Fruit fly (Drosophila melanogaster) whole organism, embryonic: ENCODE results near the gene smg.

Experiments
- B-H1 ChIP-seq: fragments of 200-800 bp; sonication (Bioruptor generic); IDR thresholded peaks from 3 replicates; pipeline ENCODE4 v1.3.6; 2022; ENCODE audit warnings: missing biosample characterization, missing genetic modification characterization
- BEAF-32 ChIP-seq: fragments of 200-800 bp; sonication (Bioruptor generic); optimal IDR thresholded peaks from 3 replicates; lab custom pipeline; 2017; ENCODE audit warnings: missing biosample characterization, missing genetic modification characterization, mild to moderate bottlenecking, moderate library complexity, missing genetic modification reagents
- CG10147 ChIP-seq: fragments of 200-800 bp; sonication (Bioruptor generic); optimal IDR thresholded peaks from 2 replicates; lab custom pipeline; 2019; ENCODE audit warnings: missing biosample characterization, mild to moderate bottlenecking, missing genetic modification characterization, moderate library complexity
- CG11093 ChIP-seq: fragments of 200-800 bp; sonication (Bioruptor generic); IDR thresholded peaks from 3 replicates; pipeline ENCODE4 v1.3.6; 2022; ENCODE audit warnings: missing biosample characterization, missing genetic modification characterization
- CG11456 ChIP-seq: fragments of 200-800 bp; sonication (Bioruptor generic); IDR thresholded peaks from 3 replicates; pipeline ENCODE4 v1.3.6; 2022; ENCODE audit warnings: missing biosample characterization, missing genetic modification characterization
- CG13287 ChIP-seq: fragments of 200-800 bp; sonication (Bioruptor generic); IDR thresholded peaks from 2 replicates; pipeline ENCODE4 v1.3.6; 2022; ENCODE audit warnings: missing biosample characterization, missing genetic modification characterization; ENCODE audit not compliant: partially characterized antibody
- CG15011 ChIP-seq: fragments of 200-800 bp; sonication (Bioruptor generic); optimal IDR thresholded peaks from 3 replicates; lab custom pipeline; 2018; ENCODE audit warnings: missing biosample characterization, mild to moderate bottlenecking, missing genetic modification characterization
- CG1602 ChIP-seq: fragments of 200-800 bp; sonication (Bioruptor generic); optimal IDR thresholded peaks from 3 replicates; lab custom pipeline; 2016; ENCODE audit warnings: missing biosample characterization, missing genetic modification characterization
- CG16779 ChIP-seq: fragments of 200-800 bp; sonication (Bioruptor generic); IDR thresholded peaks from 2 replicates; pipeline ENCODE4 v1.3.6; 2022; ENCODE audit warnings: missing biosample characterization, missing genetic modification characterization
- CG16863 ChIP-seq: fragments of 200-800 bp; sonication (Bioruptor generic); optimal IDR thresholded peaks from 3 replicates; lab custom pipeline; 2016; ENCODE audit warnings: missing biosample characterization, missing genetic modification characterization
- CG1792 ChIP-seq: fragments of 200-800 bp; sonication (Bioruptor generic); optimal IDR thresholded peaks from 2 replicates; lab custom pipeline; 2016; ENCODE audit warnings: missing biosample characterization, missing genetic modification characterization
- CG2712 ChIP-seq: fragments of 200-800 bp; optimal IDR thresholded peaks from 3 replicates; lab custom pipeline; 2019; ENCODE audit warnings: missing biosample characterization, mild to moderate bottlenecking, missing genetic modification characterization, moderate library complexity
- CG2889 ChIP-seq: fragments of 200-800 bp; sonication (Bioruptor generic); IDR thresholded peaks from 3 replicates; pipeline ENCODE4 v1.3.6; 2022; ENCODE audit warnings: missing biosample characterization, missing genetic modification characterization
- CG4707 ChIP-seq: fragments of 200-800 bp; sonication (Bioruptor generic); optimal IDR thresholded peaks from 2 replicates; lab custom pipeline; 2018; ENCODE audit warnings: missing biosample characterization, mild to moderate bottlenecking, missing genetic modification characterization, moderate library complexity
- CG6854 ChIP-seq: fragments of 200-800 bp; sonication (Bioruptor generic); optimal IDR thresholded peaks from 3 replicates; lab custom pipeline; 2017; ENCODE audit warnings: missing biosample characterization, mild to moderate bottlenecking, missing genetic modification characterization
- CG7271 ChIP-seq: fragments of 200-800 bp; sonication (Bioruptor generic); optimal IDR thresholded peaks from 2 replicates; lab custom pipeline; 2018; ENCODE audit warnings: missing biosample characterization, mild to moderate bottlenecking, missing genetic modification characterization, moderate library complexity
- CG7963 ChIP-seq: fragments of 200-800 bp; sonication (Bioruptor generic); IDR thresholded peaks from 3 replicates; pipeline ENCODE4 v1.3.6; 2022; ENCODE audit warnings: missing biosample characterization, missing genetic modification characterization; ENCODE audit not compliant: partially characterized antibody
- CG8478 ChIP-seq: fragments of >200 bp; optimal IDR thresholded peaks from 2 replicates; lab custom pipeline; 2018
- CG9932 ChIP-seq: fragments of 200-800 bp; sonication (Bioruptor generic); IDR thresholded peaks from 2 replicates; pipeline ENCODE4 v1.3.6; 2022; ENCODE audit warnings: missing biosample characterization, missing genetic modification characterization
- Chrac-16 ChIP-seq: fragments of 200-800 bp; sonication (Bioruptor generic); optimal IDR thresholded peaks from 3 replicates; lab custom pipeline; 2016; ENCODE audit warnings: missing biosample characterization, missing genetic modification characterization
- Dbx ChIP-seq: fragments of 200-800 bp; sonication (Bioruptor generic); IDR thresholded peaks from 3 replicates; pipeline ENCODE4 v1.3.6; 2022; ENCODE audit warnings: missing biosample characterization, missing genetic modification characterization
- Doc3 ChIP-seq: fragments of 200-800 bp; sonication (Bioruptor generic); IDR thresholded peaks from 3 replicates; pipeline ENCODE4 v1.3.6; 2022; ENCODE audit warnings: missing biosample characterization, missing genetic modification characterization; ENCODE audit not compliant: partially characterized antibody
- Dp ChIP-seq: fragments of 200-800 bp; sonication (Bioruptor generic); optimal IDR thresholded peaks from 2 replicates; lab custom pipeline; 2018; ENCODE audit warnings: missing biosample characterization, mild to moderate bottlenecking, missing genetic modification characterization, moderate library complexity
- Dref ChIP-seq: fragments of 200-800 bp; sonication (Bioruptor generic); IDR thresholded peaks from 2 replicates; pipeline ENCODE4 v1.3.6; 2022; ENCODE audit warnings: missing biosample characterization, missing genetic modification characterization
- Drgx ChIP-seq: fragments of 200-800 bp; sonication (Bioruptor generic); IDR thresholded peaks from 2 replicates; pipeline ENCODE4 v1.3.6; 2022; ENCODE audit warnings: missing biosample characterization, missing genetic modification characterization
- Mes4 ChIP-seq: fragments of 200-800 bp; sonication (Bioruptor generic); optimal IDR thresholded peaks from 2 replicates; lab custom pipeline; 2016; ENCODE audit warnings: missing biosample characterization, missing genetic modification characterization
- Pdp1 ChIP-seq, 2 experiments: fragments of 200-800 bp; sonication (Bioruptor generic); optimal IDR thresholded peaks; 3 replicates each; lab custom pipeline; 2016; ENCODE audit warnings: missing biosample characterization in 2 of 2, missing genetic modification characterization in 2 of 2, mild to moderate bottlenecking in 1 of 2, moderate library complexity in 1 of 2
- Sin3A ChIP-seq: fragments of >200 bp; optimal IDR thresholded peaks from 2 replicates; lab custom pipeline; 2018
- Six4 ChIP-seq: fragments of 200-800 bp; sonication (Bioruptor generic); optimal IDR thresholded peaks from 2 replicates; lab custom pipeline; 2016; ENCODE audit warnings: missing biosample characterization, missing genetic modification characterization
- Sox102F ChIP-seq: fragments of 200-800 bp; sonication (Bioruptor generic); optimal IDR thresholded peaks from 2 replicates; lab custom pipeline; 2018; ENCODE audit warnings: missing biosample characterization, mild to moderate bottlenecking, missing genetic modification characterization, moderate library complexity
- Sry-δ ChIP-seq: fragments of 200-800 bp; sonication (Bioruptor generic); optimal IDR thresholded peaks from 2 replicates; lab custom pipeline; 2016; ENCODE audit warnings: missing biosample characterization, missing genetic modification characterization
- Xrp1 ChIP-seq: fragments of 200-800 bp; sonication (Bioruptor generic); IDR thresholded peaks from 2 replicates; pipeline ENCODE4 v1.3.6; 2022; ENCODE audit warnings: missing biosample characterization, missing genetic modification characterization
- bbx ChIP-seq: fragments of 200-800 bp; sonication (Bioruptor generic); IDR thresholded peaks from 2 replicates; pipeline ENCODE4 v1.3.6; 2022; ENCODE audit warnings: missing biosample characterization, missing genetic modification characterization; ENCODE audit not compliant: partially characterized antibody
- chif ChIP-seq, 2 experiments: fragments of 200-800 bp; sonication (Bioruptor generic); optimal IDR thresholded peaks; 3 replicates each; lab custom pipeline; 2016; ENCODE audit warnings: missing biosample characterization in 2 of 2, missing genetic modification characterization in 2 of 2
- chinmo ChIP-seq: fragments of 200-800 bp; sonication (Bioruptor generic); IDR thresholded peaks from 4 replicates; pipeline ENCODE4 v1.3.6; 2022; ENCODE audit warnings: missing biosample characterization, missing genetic modification characterization; ENCODE audit not compliant: partially characterized antibody
- chn ChIP-seq: fragments of 200-800 bp; sonication (Bioruptor generic); optimal IDR thresholded peaks from 2 replicates; lab custom pipeline; 2016; ENCODE audit warnings: missing biosample characterization, missing genetic modification characterization
- dysf ChIP-seq: fragments of 200-800 bp; sonication (Bioruptor generic); IDR thresholded peaks from 3 replicates; pipeline ENCODE4 v1.3.6; 2022; ENCODE audit warnings: missing biosample characterization, missing genetic modification characterization
- eve ChIP-seq, 2 experiments: fragments of >200 bp; optimal IDR thresholded peaks; 2 replicates each; lab custom pipeline; 2017; ENCODE audit warnings: missing biosample characterization in 2 of 2, missing genetic modification characterization in 2 of 2
- gfzf ChIP-seq: fragments of 200-800 bp; sonication (Bioruptor generic); optimal IDR thresholded peaks from 2 replicates; lab custom pipeline; 2016; ENCODE audit warnings: missing biosample characterization, mild to moderate bottlenecking, missing genetic modification characterization, moderate library complexity
- grn ChIP-seq: fragments of 200-800 bp; sonication (Bioruptor generic); optimal IDR thresholded peaks from 3 replicates; lab custom pipeline; 2017; ENCODE audit warnings: missing biosample characterization, missing genetic modification characterization
- kni ChIP-seq: fragments of 200-800 bp; sonication (Bioruptor generic); optimal IDR thresholded peaks from 3 replicates; lab custom pipeline; 2017; ENCODE audit warnings: mild to moderate bottlenecking, missing biosample characterization, missing genetic modification reagents, missing genetic modification characterization
- nau ChIP-seq: fragments of 200-800 bp; sonication (Bioruptor generic); optimal IDR thresholded peaks from 3 replicates; lab custom pipeline; 2017; ENCODE audit warnings: missing biosample characterization, mild to moderate bottlenecking, missing genetic modification characterization, missing genetic modification reagents
- otp ChIP-seq: fragments of 200-800 bp; sonication (Bioruptor generic); IDR thresholded peaks from 3 replicates; pipeline ENCODE4, ENCODE4 v1.3.6; 2022; ENCODE audit warnings: missing biosample characterization, missing genetic modification characterization
- pum ChIP-seq: fragments of 200-800 bp; sonication (Bioruptor generic); optimal IDR thresholded peaks from 2 replicates; lab custom pipeline; 2016; ENCODE audit warnings: missing biosample characterization, missing genetic modification characterization
- pzg ChIP-seq: fragments of 200-800 bp; sonication (Bioruptor generic); optimal IDR thresholded peaks from 3 replicates; lab custom pipeline; 2018; ENCODE audit warnings: missing biosample characterization, mild to moderate bottlenecking, missing genetic modification characterization, moderate library complexity
- rib ChIP-seq: fragments of 200-800 bp; sonication (Bioruptor generic); IDR thresholded peaks from 2 replicates; pipeline ENCODE4 v1.3.6; 2022; ENCODE audit warnings: missing biosample characterization, missing genetic modification characterization
- slbo ChIP-seq: fragments of 200-800 bp; sonication (Bioruptor generic); IDR thresholded peaks from 2 replicates; pipeline ENCODE4 v1.3.6; 2022; ENCODE audit warnings: missing biosample characterization, missing genetic modification characterization
- stc ChIP-seq: fragments of 200-800 bp; sonication (Bioruptor generic); IDR thresholded peaks from 2 replicates; pipeline ENCODE4 v1.3.6; 2022; ENCODE audit warnings: missing biosample characterization, missing genetic modification characterization
- trem ChIP-seq: fragments of 200-800 bp; optimal IDR thresholded peaks from 3 replicates; lab custom pipeline; 2019; ENCODE audit warnings: missing biosample characterization, mild to moderate bottlenecking, missing genetic modification characterization, moderate library complexity

The smg gene

DNA sequence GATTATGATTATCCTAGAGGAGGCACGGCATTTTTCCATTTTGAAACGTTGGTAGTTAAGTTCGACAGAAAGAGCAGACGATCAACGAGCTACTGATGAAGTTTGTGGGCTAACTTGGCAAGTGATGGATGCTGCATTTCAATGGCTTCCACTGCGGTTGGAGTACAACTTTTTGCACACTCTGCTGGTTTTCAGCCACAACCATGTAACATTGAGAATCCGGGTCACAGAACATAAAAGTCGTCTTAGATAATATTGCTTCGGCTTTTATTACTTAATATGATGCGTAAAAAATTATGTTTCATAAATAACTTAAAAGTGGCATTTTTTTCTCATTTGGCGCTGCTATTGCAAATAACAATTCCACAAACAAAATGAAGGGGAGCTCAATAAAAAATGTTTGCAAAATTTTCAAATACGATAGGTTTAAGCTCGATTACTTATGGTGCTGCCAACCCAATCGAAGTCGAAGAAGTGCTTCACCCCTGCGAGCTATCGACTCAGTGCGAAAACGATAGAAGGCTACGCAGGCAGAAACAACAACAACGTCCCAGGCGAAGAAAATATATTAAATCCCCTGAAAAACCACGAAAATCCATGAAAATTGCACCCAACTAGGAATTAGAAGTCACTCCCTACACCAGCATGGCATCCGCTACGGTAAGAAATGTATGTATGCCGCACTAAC lies 31.3 kb downstream of the smg start, which contains the start of the genes CG5653 and CG5021 (continued):
- TF ChIP-seq rib (peak; percentile 52; the same call in 1 of the 2 replicates), CG6854 (GFP tag; lab: Kevin White, UChicago) (no peak), kni (no peak), Xrp1 (GFP tag; lab: Robert Waterston, UW) (0 out of 2 replicates have a peak, but pooled peaks have one; percentile 8), Drgx (GFP tag; lab: Robert Waterston, UW) (no peak)

DNA sequence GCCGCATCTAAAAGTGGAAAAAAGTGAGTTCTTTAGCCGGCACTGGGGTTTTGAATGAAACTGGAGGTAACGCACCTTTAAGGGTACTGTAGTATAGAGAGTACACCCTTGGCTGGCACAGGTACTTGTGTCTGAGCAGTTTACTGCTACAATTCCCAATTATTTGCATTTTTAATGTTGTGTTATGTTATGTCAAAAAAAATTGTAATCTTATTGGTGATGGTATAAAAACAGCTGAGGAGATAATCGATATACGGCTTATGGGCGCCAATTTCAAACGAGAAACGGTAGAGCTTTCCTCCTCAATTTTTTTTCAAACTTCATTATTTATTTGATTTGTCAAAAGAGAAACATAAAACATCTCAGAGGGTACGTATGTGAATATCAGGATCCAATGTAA lies 33.3 kb downstream of the smg start, which contains the start of gene ValRS-m:
TSS of gene ValRS-m (minus strand) at position 312 of the 400 bp plus-strand sequence.
- TF ChIP-seq CG2889 (GFP tag; lab: Robert Waterston, UW), result no peak
- TF ChIP-seq chif (GFP tag; optimal IDR thresholded peaks at IDR 0.05; lab: Kevin White, UChicago), result no peak
- TF ChIP-seq CG11093 (GFP tag; lab: Robert Waterston, UW), result no peak
- TF ChIP-seq CG1602 (GFP tag; lab: Kevin White, UChicago), result no peak
- TF ChIP-seq CG13287, result peak; percentile 41
- TF ChIP-seq Sry-δ (GFP tag; lab: Kevin White, UChicago), result peak; percentile 47
- TF ChIP-seq CG7963 (GFP tag; lab: Robert Waterston, UW), result no peak
- TF ChIP-seq slbo (GFP tag; lab: Robert Waterston, UW), result no peak
- no peak for TF ChIP-seq nau (GFP tag; lab: Kevin White, UChicago)
- no peak for TF ChIP-seq CG16863
- peak; percentile 53; the same call in 1 of the 2 replicates for TF ChIP-seq bbx
- no peak for TF ChIP-seq CG4707
- TF ChIP-seq Chrac-16 (GFP tag; lab: Kevin White, UChicago), result no peak
- TF ChIP-seq CG8478, result no peak
- TF ChIP-seq CG11456, result no peak
- TF ChIP-seq eve (GFP tag; optimal IDR thresholded peaks at IDR 0.05; lab: Kevin White, UChicago), result no peak
- TF ChIP-seq Sin3A (lab: Kevin White, UChicago), result no peak
- TF ChIP-seq Doc3 (GFP tag; lab: Robert Waterston, UW), result no peak
- TF ChIP-seq CG9932 (GFP tag; lab: Robert Waterston, UW), result no peak
- TF ChIP-seq Sox102F (GFP tag; lab: Kevin White, UChicago), result no peak
- no peak for TF ChIP-seq dysf (GFP tag; lab: Robert Waterston, UW)
- no peak for TF ChIP-seq chn (GFP tag; lab: Kevin White, UChicago)
- peak; percentile 79 for TF ChIP-seq Dp (GFP tag; lab: Kevin White, UChicago)
- no peak for TF ChIP-seq CG16779
- TF ChIP-seq otp (GFP tag; lab: Robert Waterston, UW), result no peak
- TF ChIP-seq pzg (GFP tag; lab: Kevin White, UChicago), result peak; percentile 6
- TF ChIP-seq Dbx (GFP tag; lab: Robert Waterston, UW), result no peak
- TF ChIP-seq CG7271 (tag; lab: Kevin White, UChicago), result no peak
- no peak for TF ChIP-seq CG1792 (GFP tag; lab: Kevin White, UChicago)
- peak in 1 of 2 experiments; percentile 73 for TF ChIP-seq Pdp1 (GFP tag; optimal IDR thresholded peaks at IDR 0.05; lab: Kevin White, UChicago)
- no peak for TF ChIP-seq pum (GFP tag; lab: Kevin White, UChicago)
- TF ChIP-seq Six4 (GFP tag; lab: Kevin White, UChicago), result no peak
- no peak for TF ChIP-seq Mes4
- no peak for TF ChIP-seq grn (GFP tag; lab: Kevin White, UChicago)
- TF ChIP-seq CG2712, result no peak
- peak; percentile 3 for TF ChIP-seq BEAF-32
- peak; percentile 36 for TF ChIP-seq trem
- 0 out of 4 replicates have a peak, but pooled peaks have one; percentile 40 for TF ChIP-seq chinmo
- no peak for TF ChIP-seq CG10147 (GFP tag; lab: Kevin White, UChicago)
- no peak for TF ChIP-seq CG15011
- TF ChIP-seq gfzf (GFP tag; lab: Kevin White, UChicago), result no peak
- no peak for TF ChIP-seq stc (GFP tag; lab: Robert Waterston, UW)
- peak; percentile 57 for TF ChIP-seq Dref (GFP tag; lab: Robert Waterston, UW)
- no peak for TF ChIP-seq B-H1
